Fruit fly (Drosophila melanogaster) S2 (cell line): ENCODE measurements around the gene mub.

Experiments
- CG8478 ChIP-seq: fragments of >200 bp; optimal IDR thresholded peaks from 2 replicates; lab custom pipeline; 2018
- CTCF ChIP-seq, 2 experiments: fragments of >200 bp; optimal IDR thresholded peaks; 2 replicates each; lab custom pipeline; 2018

The mub gene

DNA sequence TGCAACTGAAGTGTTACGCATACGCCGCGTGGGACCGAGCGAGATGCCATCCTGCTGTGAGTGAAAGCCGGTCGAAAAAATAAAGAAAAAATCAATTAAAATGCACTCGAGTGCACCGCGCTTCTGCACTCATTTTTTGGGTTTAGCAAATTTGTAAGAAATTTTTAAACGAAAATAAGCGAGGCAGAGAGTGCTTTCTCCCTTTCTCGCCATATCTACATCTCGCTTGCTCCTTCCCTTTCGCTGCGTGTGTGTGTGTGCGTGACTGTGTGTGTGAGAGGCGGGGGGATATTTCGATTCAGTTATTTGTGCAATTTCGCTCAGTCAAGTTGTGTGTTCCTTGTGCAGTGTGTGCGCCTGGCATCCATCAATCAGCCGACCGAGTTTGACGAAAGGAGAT, at the start of gene mub:
Gene mub, plus strand, starts transcription at position 301 of the 400 bp plus-strand sequence.
- TF ChIP-seq CTCF (optimal IDR thresholded peaks at IDR 0.05; lab: Kevin White, UChicago) (no peak), CG8478 (lab: Kevin White, UChicago) (no peak)

DNA sequence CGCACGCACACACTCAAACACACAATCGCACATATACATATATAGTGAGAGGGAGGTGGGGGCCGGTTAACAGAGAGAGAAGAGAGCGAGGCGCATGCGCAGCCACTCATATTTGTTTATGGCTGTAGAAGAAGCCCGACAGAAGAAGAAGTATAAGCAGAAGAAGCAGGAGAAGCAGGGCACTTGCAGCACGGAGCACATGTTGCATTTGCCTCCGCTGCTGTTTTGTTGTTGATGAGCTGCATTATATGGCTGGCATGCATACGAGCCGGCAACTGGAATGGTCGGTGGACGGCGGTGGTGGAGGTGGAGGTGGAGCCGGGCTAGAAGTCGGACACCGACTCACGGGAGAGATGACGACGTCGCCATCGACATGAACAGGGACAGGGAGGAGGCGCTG, 44.2 kb upstream of the mub start:
- TF ChIP-seq CG8478 (lab: Kevin White, UChicago) (no peak), CTCF (optimal IDR thresholded peaks at IDR 0.05; lab: Kevin White, UChicago) (no peak)

DNA sequence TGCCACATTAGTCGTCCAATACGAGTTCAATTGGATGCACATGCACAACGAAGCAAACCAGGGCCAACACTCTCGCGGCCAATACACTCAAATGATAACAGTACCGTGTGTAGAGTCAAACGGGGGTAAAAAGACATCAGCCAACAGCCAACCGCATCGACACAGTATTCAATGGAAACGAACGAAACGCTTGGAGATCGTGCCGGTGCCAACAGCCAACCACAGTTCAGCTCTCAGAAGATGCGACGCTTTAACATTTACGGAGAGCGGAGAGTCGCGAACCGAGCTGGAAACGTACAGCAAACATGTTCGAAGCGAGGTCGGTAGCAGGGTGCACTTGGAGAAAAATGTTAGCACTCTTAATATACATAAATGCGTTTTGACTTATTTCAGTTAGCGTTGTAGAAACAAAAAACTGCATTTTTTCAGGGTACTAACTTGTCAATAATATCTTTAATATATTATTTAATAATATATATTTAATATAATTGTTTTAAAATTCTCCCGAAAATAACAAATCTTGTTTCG, 36.5 kb upstream of the mub start:
- TF ChIP-seq CTCF (optimal IDR thresholded peaks at IDR 0.05; lab: Kevin White, UChicago) (no peak), CG8478 (lab: Kevin White, UChicago) (no peak)

DNA sequence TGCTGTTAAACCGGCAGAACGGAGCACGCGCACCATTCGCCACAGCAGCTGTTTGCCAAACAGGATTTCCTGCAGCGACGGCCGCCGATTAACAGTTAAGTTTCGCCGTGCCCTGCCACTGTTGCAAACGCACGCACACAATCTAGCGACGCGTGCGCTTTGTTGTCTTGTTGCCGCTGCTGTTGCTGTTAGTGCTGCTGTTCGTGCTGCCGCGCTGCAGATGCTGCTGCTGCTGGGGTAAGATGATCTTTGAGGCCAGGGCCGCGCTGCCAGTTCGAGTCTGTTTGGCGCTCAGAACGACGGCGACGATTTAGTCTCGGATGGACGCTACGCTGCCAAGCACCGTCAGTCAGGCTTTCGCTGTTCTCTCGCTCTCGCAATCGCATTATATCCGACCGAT, 36.0 kb upstream of the mub start, which contains the start of gene eg:
Gene eg, plus strand, starts transcription at position 136 of the 400 bp plus-strand sequence.
- TF ChIP-seq CG8478 (lab: Kevin White, UChicago) (no peak), CTCF (optimal IDR thresholded peaks at IDR 0.05; lab: Kevin White, UChicago) (no peak)

DNA sequence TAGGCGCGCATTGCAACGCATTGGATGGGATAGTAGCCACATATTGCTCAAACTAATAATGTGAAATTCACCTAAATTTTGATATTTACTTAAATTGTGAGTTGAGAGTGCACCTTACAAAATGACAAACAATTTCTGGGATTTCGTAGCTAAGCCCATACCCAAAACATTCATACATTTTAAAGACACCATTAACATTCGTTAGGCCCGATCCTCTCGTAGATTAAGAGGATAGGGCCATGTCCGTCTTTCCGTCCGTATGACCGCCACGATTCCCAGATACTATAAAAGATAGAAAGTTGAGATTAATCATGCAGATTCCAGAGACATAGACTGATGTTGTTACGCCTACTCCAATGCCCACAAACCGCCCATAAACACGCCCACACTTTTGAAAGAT, 31.0 kb upstream of the mub start, which contains the start of gene CG43895:
Gene CG43895, minus strand, starts transcription at position 101 of the 400 bp plus-strand sequence.
- TF ChIP-seq CG8478 (lab: Kevin White, UChicago) (no peak), CTCF (optimal IDR thresholded peaks at IDR 0.05; lab: Kevin White, UChicago) (no peak)

DNA sequence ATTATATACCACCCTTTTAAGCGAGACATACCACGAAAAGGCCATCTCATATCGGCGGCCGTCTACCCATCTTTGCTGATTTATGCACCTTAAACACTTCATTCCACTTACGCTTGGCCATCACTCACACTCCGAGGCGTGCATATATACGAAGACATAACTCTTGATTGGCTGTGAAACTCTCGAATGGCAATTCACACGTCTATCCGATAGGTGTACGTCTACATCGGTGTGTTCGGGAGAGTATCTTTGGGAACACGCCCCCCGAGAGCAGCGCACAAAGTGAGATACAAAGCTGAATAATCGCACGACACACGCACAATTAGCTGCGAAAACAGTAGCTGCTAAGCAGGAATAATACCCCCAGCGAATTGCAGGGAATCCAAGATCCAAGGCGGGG, 25.9 kb upstream of the mub start:
- TF ChIP-seq CTCF (optimal IDR thresholded peaks at IDR 0.05; lab: Kevin White, UChicago) (no peak), CG8478 (lab: Kevin White, UChicago) (no peak)

DNA sequence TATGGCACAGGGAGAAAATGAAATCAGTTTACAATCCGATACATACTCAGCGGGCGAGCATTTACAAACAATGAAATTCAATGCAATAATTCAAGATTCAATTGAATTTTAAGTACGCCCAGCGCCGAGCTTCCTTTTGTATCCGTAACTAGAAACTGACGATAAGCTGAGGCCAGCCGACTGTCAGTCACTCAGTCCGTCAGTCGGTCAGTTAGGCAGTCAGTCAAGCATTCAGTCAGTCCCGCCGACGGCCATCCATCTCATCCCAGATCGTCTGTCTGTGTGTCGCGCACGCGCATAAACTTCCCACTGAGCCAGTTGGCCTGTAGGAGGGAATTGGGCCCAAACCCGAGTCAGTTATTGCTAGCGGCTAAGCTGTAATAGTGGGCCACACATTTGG, 25.1 kb upstream of the mub start:
- no peak for TF ChIP-seq CTCF (optimal IDR thresholded peaks at IDR 0.05; lab: Kevin White, UChicago)
- no peak for TF ChIP-seq CG8478 (lab: Kevin White, UChicago)

DNA sequence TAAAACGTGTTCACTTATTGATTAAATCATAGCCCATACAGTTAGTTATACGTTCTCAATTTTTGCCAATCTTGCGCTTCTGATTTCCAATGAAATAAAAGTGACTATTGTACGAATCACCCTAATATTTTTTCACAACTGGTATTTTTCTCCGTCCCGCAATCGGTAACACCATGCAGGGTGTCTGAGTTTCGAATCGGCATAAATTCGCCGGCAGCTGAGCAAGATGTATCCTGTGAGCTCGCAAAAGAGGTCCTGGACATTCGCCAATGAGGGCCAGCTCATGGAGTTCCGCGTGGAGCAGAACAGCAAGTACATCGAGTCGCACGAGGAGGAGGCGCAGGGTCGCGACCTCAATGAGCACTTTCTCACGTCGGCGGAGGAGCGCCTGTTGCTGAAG, 22.8 kb upstream of the mub start, which contains the start of gene CycH:
Gene CycH, plus strand, starts transcription at position 218 of the 400 bp plus-strand sequence.
- TF ChIP-seq CTCF (optimal IDR thresholded peaks at IDR 0.05; lab: Kevin White, UChicago) = peak in 1 of 2 experiments; percentile 1
- no peak for TF ChIP-seq CG8478 (lab: Kevin White, UChicago)

DNA sequence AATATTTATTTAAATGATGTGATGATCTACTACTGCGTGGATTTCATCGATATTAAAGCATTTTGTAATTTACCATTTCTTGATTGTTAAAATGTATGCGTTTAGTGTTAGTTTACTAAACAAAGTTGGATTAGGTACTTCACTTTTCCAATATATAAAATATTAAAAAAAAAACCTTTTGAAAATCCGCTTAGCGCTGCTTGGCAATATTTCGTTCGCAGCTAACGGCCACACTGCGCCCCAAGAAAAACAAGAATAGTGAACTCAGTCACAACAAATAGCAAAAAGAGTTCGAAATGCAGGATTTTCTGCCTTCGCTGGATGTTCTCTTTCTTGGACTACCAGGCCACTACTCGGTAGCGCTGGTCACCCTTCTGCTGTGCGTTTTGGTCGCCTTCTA, 21.4 kb upstream of the mub start, which contains the start of gene CG7407:
Gene CG7407, plus strand, starts transcription at position 226 of the 400 bp plus-strand sequence.
- TF ChIP-seq CTCF (optimal IDR thresholded peaks at IDR 0.05; lab: Kevin White, UChicago) (no peak), CG8478 (lab: Kevin White, UChicago) (no peak)

DNA sequence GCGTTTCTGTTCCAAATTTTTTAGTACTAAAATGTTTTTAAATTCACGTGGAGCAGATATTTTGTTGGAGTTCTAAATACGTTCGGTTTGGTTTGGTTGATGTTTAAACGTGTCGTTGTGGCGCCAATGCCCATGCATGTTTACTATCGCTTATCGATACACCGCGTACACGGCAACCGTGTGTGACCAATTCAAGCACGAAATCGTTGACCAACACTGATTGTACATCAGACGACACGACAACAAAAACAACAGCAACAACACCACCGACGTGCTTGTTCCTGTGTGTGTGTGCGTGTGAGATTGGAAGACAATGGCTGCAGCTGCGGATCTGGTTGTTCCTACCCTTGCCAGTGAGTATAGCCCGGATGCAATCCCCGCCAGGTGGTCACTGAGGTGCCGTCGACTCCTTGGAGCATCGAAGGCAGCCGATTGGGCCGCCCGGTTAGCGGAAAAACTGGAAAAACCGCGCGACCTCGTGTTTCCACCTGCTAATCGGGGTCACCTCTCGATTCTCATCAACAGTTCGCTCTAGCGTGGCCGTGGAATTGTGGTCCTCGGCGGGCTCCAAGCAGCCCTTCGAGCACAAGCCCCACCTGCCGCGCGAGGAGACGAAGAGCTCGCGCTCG, 19.7 kb upstream of the mub start, which contains the start of gene eIF2A:
Gene eIF2A, plus strand, starts transcription at position 16 of the 629 bp plus-strand sequence.
- TF ChIP-seq CTCF (optimal IDR thresholded peaks at IDR 0.05; lab: Kevin White, UChicago) = peak; percentile 25 to 39
- TF ChIP-seq CG8478 (lab: Kevin White, UChicago) = no peak

DNA sequence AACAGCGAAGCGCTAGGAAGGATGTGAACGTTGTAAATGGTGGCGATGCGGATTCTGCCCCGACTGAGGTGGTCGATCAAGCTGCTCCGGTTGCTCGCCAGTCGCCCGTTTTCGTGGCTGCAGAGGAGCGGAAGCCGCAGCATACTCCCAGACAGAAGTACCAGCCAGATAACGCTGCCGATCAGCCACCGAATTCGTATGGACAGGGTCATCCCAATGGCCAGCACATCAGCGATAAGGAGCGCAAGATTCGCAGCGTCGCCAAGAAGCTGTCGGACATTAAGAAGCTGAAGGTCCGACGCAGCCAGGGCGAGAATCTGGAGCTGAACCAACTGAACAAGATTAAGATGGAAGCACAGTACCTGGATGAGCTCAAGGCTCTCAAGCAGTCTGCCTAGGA, 17.5 kb upstream of the mub start:
- no peak for TF ChIP-seq CTCF (optimal IDR thresholded peaks at IDR 0.05; lab: Kevin White, UChicago)
- no peak for TF ChIP-seq CG8478 (lab: Kevin White, UChicago)

DNA sequence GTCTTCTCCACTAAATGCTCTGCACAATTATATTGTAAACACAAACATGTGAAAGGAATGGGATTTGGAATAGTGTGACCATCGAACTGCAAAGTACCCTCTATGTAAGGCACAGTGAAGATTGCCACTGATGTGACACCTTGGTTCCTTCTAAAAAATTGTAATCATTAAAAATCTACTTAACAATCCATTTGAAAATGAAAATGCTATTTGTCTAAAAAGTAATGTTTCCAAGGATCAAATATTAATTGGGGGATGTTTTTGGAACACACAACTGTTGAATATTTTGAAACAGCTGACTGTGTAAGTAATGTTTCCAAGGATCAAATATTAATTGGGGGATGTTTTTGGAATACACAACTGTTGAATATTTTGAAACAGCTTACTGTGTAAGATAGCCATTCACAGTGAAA, 16.4 kb upstream of the mub start, which contains the start of gene CG32448:
Gene CG32448, minus strand, starts transcription at position 304 of the 413 bp plus-strand sequence.
- TF ChIP-seq CG8478 (lab: Kevin White, UChicago) (no peak), CTCF (optimal IDR thresholded peaks at IDR 0.05; lab: Kevin White, UChicago) (no peak)

DNA sequence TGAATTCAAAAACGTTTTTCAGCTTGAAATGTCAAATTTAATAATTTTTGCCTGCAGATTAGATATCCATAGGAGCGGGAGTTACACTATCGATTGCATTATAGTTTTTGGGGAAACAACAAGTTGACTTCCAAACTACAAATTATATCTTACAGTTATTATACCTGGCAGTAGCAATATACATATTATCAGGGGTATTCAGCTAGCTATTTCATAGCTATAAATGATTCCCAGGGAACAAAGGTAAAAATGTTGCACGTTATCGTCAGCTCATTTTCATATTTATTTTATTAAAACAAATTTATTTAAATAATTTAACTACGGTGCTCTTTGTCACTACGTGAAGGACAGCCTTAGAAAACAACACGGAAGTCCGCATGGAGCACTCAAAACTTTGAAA, 14.5 kb upstream of the mub start:
- no peak for TF ChIP-seq CTCF (optimal IDR thresholded peaks at IDR 0.05; lab: Kevin White, UChicago)
- no peak for TF ChIP-seq CG8478 (lab: Kevin White, UChicago)

DNA sequence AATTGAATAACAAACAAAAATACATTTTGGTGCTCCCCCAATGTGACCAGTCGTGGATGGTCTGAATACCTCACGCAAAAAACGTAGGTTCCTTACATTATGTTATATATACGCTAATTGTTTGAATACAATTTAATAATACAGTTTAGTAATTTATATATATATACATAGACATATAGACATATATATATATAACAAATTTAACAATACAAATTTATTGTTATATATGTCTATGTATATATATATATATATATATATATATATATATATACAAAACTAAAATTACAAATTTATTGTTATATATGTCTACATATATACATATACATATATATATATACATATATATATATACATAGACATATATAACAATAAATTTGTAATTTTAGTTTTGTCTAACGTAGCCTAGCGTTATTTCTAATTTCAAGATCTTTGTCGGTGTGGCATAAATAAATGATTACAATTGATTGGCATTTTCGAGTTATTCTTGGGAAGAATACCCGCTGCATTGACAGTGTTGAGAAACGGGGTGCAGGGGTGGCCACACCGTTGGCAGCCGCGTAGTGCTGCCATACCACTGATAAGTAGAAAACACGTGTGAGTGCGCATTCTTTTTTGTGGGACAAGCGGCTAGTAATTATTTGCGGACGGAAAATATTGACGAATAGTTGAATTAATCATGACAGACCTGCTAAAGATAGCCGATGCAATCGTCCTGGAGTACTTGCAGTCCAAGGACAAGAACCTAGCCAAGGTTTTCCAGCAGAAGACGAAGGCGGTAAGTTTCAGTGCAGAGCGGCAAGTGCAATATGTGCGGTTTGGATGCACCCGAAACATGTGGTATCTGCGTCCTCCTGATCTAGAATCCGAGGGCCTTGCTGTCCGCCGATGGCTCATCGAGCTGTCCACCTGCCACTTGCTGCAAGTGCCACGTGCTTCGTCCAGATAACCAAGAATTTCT, 12.1 kb upstream of the mub start, which contains the start of the genes CG7148 and Nopp140:
Gene CG7148, minus strand, starts transcription at position 51 of the 958 bp plus-strand sequence.
Gene Nopp140, plus strand, starts transcription at position 572 of the 958 bp plus-strand sequence.
- TF ChIP-seq CG8478 (lab: Kevin White, UChicago) = no peak
- TF ChIP-seq CTCF (optimal IDR thresholded peaks at IDR 0.05; lab: Kevin White, UChicago) = peak in 1 of 2 experiments; percentile 26
